Worm (Caenorhabditis elegans): ENCODE measurements around the gene asm-1.

The asm-1 gene

DNA sequence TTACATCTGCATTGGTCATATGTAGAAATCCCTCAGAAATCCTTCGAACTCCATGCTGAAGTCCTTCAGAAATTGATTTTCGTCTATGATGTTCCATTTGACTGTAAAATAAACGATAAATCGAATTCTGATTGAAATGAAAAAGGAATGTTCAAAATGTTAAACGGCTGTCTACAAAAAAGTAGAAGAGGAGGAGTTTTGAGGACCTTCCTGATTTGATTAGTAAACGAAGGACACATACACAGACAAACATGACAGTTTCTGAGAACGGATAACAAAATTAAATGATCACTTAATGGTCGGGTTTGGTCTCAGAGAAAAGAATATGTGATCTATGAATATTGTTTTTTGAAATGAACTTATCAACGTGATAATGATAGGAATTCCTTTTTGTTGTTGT is 32.9 kb upstream of the asm-1 start, which contains the start of gene slc-36.5:
slc-36.5 (minus strand) TSS at position 101 of the 400 bp plus-strand sequence.
- TF ChIP-seq F44E2.7 (GFP tag; IDR thresholded peaks at IDR 0.05) = no peak
- no peak for TF ChIP-seq pha-4 (GFP tag; IDR thresholded peaks at IDR 0.05)
- TF ChIP-seq pha-4 (tag; optimal IDR thresholded peaks at IDR 0.05) = no peak
- TF ChIP-seq lsy-2 (tag; optimal IDR thresholded peaks at IDR 0.05) = no peak
- no peak for TF ChIP-seq ZK546.5 (tag; optimal IDR thresholded peaks at IDR 0.05)
- no peak for TF ChIP-seq Y75B8A.6 (GFP tag; IDR thresholded peaks at IDR 0.05)
- no peak for TF ChIP-seq lin-15B (tag; optimal IDR thresholded peaks at IDR 0.05)
- no peak for TF ChIP-seq dpl-1 (GFP tag; optimal IDR thresholded peaks at IDR 0.05)

DNA sequence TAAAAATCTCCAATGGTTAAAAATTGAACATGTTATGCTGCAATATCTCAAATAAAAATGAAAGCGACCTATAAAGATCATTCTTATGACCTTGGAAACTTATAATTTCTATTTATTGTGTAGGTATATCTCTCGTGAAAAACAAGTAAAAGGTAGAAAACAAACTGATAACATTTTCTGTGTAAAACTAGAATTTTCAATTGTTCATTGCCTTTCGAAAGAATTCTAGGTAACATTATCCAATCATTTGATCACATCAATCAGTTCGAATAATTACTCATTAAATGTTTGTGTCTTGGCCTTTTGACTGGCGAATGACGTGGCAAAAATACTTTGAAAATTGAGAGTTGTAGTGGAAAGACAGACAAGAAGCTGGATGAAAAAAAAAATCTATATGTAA is 32.0 kb upstream of the asm-1 start:
- TF ChIP-seq dmd-6 (GFP tag; IDR thresholded peaks at IDR 0.05) (no peak), zfp-2 (tag; optimal IDR thresholded peaks at IDR 0.05) (no peak), nhr-28 (tag; optimal IDR thresholded peaks at IDR 0.05) (peak; percentile 26), nhr-77 (tag; optimal IDR thresholded peaks at IDR 0.05) (no peak), set-16 (GFP tag; IDR thresholded peaks at IDR 0.05) (no peak)

DNA sequence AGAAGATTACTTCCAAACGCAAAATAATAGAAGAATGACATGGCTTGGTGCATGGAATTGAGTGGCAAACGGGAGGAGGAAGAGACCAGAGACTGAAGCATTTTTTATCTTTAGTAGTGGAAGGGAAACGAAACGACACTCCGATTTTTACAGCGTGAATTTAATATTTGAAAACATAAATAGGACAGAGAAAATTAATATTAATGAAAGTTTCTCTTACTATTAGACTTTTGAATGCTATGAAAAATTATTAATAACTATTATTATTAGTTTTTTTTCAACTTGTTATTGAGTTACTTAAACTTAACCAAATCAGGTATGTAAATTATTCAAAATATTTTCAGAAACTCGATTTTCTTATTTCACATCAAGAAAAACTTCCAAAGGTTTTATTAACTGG is 29.8 kb upstream of the asm-1 start, which contains the start of gene C44B7.7:
C44B7.7 (minus strand) TSS at position 101 of the 400 bp plus-strand sequence.
- TF ChIP-seq dve-1 (tag; optimal IDR thresholded peaks at IDR 0.05; ENCODE audit: insufficient read depth) = no peak
- TF ChIP-seq ztf-11 (tag; optimal IDR thresholded peaks at IDR 0.05) = no peak
- no peak for TF ChIP-seq dmd-9 (GFP tag; IDR thresholded peaks at IDR 0.05)
- no peak for TF ChIP-seq nhr-11 (tag; optimal IDR thresholded peaks at IDR 0.05)
- no peak for TF ChIP-seq snpc-1.2 (GFP tag; IDR thresholded peaks at IDR 0.05)
- TF ChIP-seq vab-7 (GFP tag; IDR thresholded peaks at IDR 0.05) = no peak
- no peak for TF ChIP-seq ceh-28 (tag; optimal IDR thresholded peaks at IDR 0.05)
- TF ChIP-seq lsy-2 (tag; optimal IDR thresholded peaks at IDR 0.05) = no peak
- TF ChIP-seq lin-1 (GFP tag; IDR thresholded peaks at IDR 0.05) = no peak
- no peak for TF ChIP-seq F37D6.2 (tag; optimal IDR thresholded peaks at IDR 0.05)

DNA sequence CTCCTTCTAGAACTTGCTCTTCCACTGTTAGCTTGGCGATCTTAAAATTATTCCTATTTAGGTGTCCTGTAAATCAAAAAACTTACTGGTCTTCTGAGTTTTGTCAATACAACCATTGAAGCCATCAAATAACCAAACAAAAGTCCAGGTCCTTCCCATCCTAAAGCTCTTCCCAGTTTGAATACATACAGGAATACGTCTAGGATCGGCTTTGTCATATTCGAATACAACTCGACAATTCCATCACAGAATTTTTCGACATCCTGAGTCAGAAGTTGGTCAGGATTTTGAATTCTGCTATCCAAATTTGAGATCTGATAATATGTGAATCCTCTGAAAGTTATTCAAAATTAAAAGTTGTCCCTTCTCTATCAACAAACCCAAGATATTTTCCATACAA is 27.5 kb upstream of the asm-1 start:
- TF ChIP-seq unc-130 (GFP tag; optimal IDR thresholded peaks at IDR 0.05) = no peak
- TF ChIP-seq R02D3.7 (tag; optimal IDR thresholded peaks at IDR 0.05) = no peak
- TF ChIP-seq aha-1 (tag) = peak; percentile 63
- TF ChIP-seq jun-1 (tag; optimal IDR thresholded peaks at IDR 0.05) = no peak
- no peak for TF ChIP-seq dmd-8 (GFP tag; IDR thresholded peaks at IDR 0.05)
- no peak for TF ChIP-seq daf-19 (GFP tag; conservative IDR thresholded peaks at IDR 0.05)
- TF ChIP-seq dmd-9 (GFP tag; IDR thresholded peaks at IDR 0.05) = no peak

DNA sequence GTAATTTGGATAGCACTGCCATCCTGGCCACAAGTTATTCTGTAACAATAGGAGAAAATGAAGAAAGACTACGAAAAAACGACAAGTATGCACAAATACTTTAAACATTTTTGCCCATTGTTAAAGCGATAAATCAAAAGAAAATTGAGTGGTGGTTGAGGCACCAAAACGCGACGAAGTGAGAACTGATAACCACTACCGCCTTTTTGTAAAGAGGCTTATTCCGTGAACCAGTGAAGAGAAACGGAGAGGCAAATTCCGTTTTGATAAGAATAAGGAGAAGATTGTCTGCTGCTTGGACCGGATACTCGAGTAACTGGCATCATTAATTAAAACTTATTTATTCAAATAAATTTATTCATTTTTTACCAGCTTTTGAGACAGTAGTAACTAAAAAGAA is 26.2 kb upstream of the asm-1 start, which contains the start of gene pmp-1:
pmp-1 (minus strand) TSS at position 39 of the 400 bp plus-strand sequence.
- TF ChIP-seq pqm-1 (tag; optimal IDR thresholded peaks at IDR 0.05) = peak; percentile 93
- no peak for TF ChIP-seq daf-16 (GFP tag; optimal IDR thresholded peaks at IDR 0.05)
- peak; percentile 43 for TF ChIP-seq daf-16 (tag; optimal IDR thresholded peaks at IDR 0.05)
- no peak for TF ChIP-seq ztf-11 (tag; optimal IDR thresholded peaks at IDR 0.05)
- TF ChIP-seq dmd-8 (GFP tag; IDR thresholded peaks at IDR 0.05) = no peak
- TF ChIP-seq ceh-20 (GFP tag; IDR thresholded peaks at IDR 0.05) = peak; percentile 44; the same call in 1 of the 2 replicates
- no peak for TF ChIP-seq ama-1 (optimal IDR thresholded peaks at IDR 0.05)
- peak; percentile 9 for TF ChIP-seq nhr-77 (tag; optimal IDR thresholded peaks at IDR 0.05)
- TF ChIP-seq dmd-6 (GFP tag; IDR thresholded peaks at IDR 0.05) = peak; percentile 54
- no peak for TF ChIP-seq hmg-1.1 (GFP tag; IDR thresholded peaks at IDR 0.05)
- TF ChIP-seq lsy-2 (tag; optimal IDR thresholded peaks at IDR 0.05) = no peak
- no peak for TF ChIP-seq F37D6.2 (tag; optimal IDR thresholded peaks at IDR 0.05)
- TF ChIP-seq T26A8.4 (GFP tag; IDR thresholded peaks at IDR 0.05) = no peak
- TF ChIP-seq madf-9 (GFP tag; conservative IDR thresholded peaks at IDR 0.05) = no peak
- TF ChIP-seq aly-2 (tag; optimal IDR thresholded peaks at IDR 0.05) = no peak
- no peak for TF ChIP-seq ztf-7 (tag; optimal IDR thresholded peaks at IDR 0.05)
- TF ChIP-seq cey-2 (tag; optimal IDR thresholded peaks at IDR 0.05; ENCODE audit: borderline replicate concordance, insufficient read depth) = no peak
- TF ChIP-seq duxl-1 (tag; optimal IDR thresholded peaks at IDR 0.05; ENCODE audit: poor library complexity) = no peak
- TF ChIP-seq Y105C5A.15 (GFP tag; IDR thresholded peaks at IDR 0.05) = no peak
- no peak for TF ChIP-seq snpc-1.2 (GFP tag; IDR thresholded peaks at IDR 0.05)
- no peak for TF ChIP-seq vab-7 (GFP tag; IDR thresholded peaks at IDR 0.05)
- peak; percentile 39 for TF ChIP-seq hlh-11 (tag; optimal IDR thresholded peaks at IDR 0.05)
- TF ChIP-seq nhr-28 (tag; optimal IDR thresholded peaks at IDR 0.05) = peak; percentile 62
- TF ChIP-seq hlh-30 (tag; optimal IDR thresholded peaks at IDR 0.05; ENCODE audit: insufficient read depth) = no peak
- TF ChIP-seq lin-1 (GFP tag; IDR thresholded peaks at IDR 0.05) = peak; percentile 61; the same call in 1 of the 2 replicates
- peak; percentile 48 for TF ChIP-seq dve-1 (tag; optimal IDR thresholded peaks at IDR 0.05; ENCODE audit: insufficient read depth)
- no peak for TF ChIP-seq madf-5 (GFP tag; IDR thresholded peaks at IDR 0.05)
- no peak for TF ChIP-seq zfp-2 (tag; optimal IDR thresholded peaks at IDR 0.05)
